Fruit fly (Drosophila melanogaster) whole organism: Measurements from ENCODE around the gene Vm26Ab.

ENCODE experiments used
- pan ChIP-seq: fragments of >200 bp; optimal IDR thresholded peaks from 2 replicates; lab custom pipeline; 2017
- usp ChIP-seq: fragments of >200 bp; optimal IDR thresholded peaks from 2 replicates; lab custom pipeline; 2017; ENCODE audit warnings: missing biosample characterization, missing genetic modification characterization, mixed read lengths

dm6 chr2L:5979055-5979399 lies 22.2 kb downstream of the Vm26Ab start:
- TF ChIP-seq usp (no peak), pan (lab: Kevin White, UChicago) (no peak)
